Worm (Caenorhabditis elegans): Measurements from ENCODE around the gene lst-5.

- TF ChIP-seq flt-1 (GFP tag; IDR thresholded peaks at IDR 0.05) (no peak), tab-1 (GFP tag; IDR thresholded peaks at IDR 0.05) (no peak), cog-1 (tag; optimal IDR thresholded peaks at IDR 0.05) (no peak), ztf-29 (GFP tag; IDR thresholded peaks at IDR 0.05) (no peak)
Measured at ce11 chrII:7050021-7050722, 27.5 kb downstream of the lst-5 start, which contains the start of the genes tcer-1 and ZK1127.5.
